Worm (Caenorhabditis elegans) whole organism, L2 larva: Measurements from ENCODE around the gene D2024.18.

Source experiments
- ama-1 ChIP-seq: fragments of 150-350 bp; optimal IDR thresholded peaks from 2 replicates; lab custom pipeline; 2018; ENCODE audit warnings: inconsistent platforms
- blmp-1 ChIP-seq: sonication (generic microtip); optimal IDR thresholded peaks from 2 replicates; lab custom pipeline; 2017; ENCODE audit warnings: missing genetic modification characterization, mild to moderate bottlenecking, missing compliant biosample characterization, antibody characterized with exemption, moderate library complexity; ENCODE audit not compliant: insufficient read depth
- elt-1 ChIP-seq: fragments of 150-350 bp; optimal IDR thresholded peaks from 2 replicates; lab custom pipeline; 2014; ENCODE audit warnings: missing biosample characterization, missing genetic modification characterization
- lin-11 ChIP-seq: fragments of 150-350 bp; sonication (generic microtip); optimal IDR thresholded peaks from 2 replicates; lab custom pipeline; 2014; ENCODE audit warnings: missing biosample characterization, missing genetic modification characterization, inconsistent platforms, mixed read lengths
- lsy-2 ChIP-seq, 2 experiments: fragments of 150-350 bp in 1 of 2; sonication (generic microtip) in 1 of 2; optimal IDR thresholded peaks; 2 replicates each; lab custom pipeline; 2014 to 2017; ENCODE audit warnings: missing biosample characterization in 2 of 2, missing genetic modification characterization in 2 of 2
- mab-5 ChIP-seq: fragments of 150-350 bp; optimal IDR thresholded peaks from 2 replicates; lab custom pipeline; 2014; ENCODE audit warnings: missing biosample characterization, missing genetic modification characterization
- nhr-10 ChIP-seq: sonication (generic microtip); optimal IDR thresholded peaks from 2 replicates; lab custom pipeline; 2017; ENCODE audit warnings: missing biosample characterization, missing genetic modification characterization
- nhr-11 ChIP-seq: fragments of 150-350 bp; optimal IDR thresholded peaks from 2 replicates; lab custom pipeline; 2014; ENCODE audit warnings: missing biosample characterization, missing genetic modification characterization
- nhr-237 ChIP-seq: fragments of 150-350 bp; optimal IDR thresholded peaks from 2 replicates; lab custom pipeline; 2014; ENCODE audit warnings: missing biosample characterization, missing genetic modification characterization
- nhr-25 ChIP-seq: fragments of 150-350 bp; sonication (generic microtip); optimal IDR thresholded peaks from 3 replicates; lab custom pipeline; 2014; ENCODE audit warnings: missing biosample characterization, missing genetic modification characterization
- skn-1 ChIP-seq: sonication (generic microtip); optimal IDR thresholded peaks from 2 replicates; lab custom pipeline; 2017; ENCODE audit warnings: missing biosample characterization, missing genetic modification characterization
- unc-39 ChIP-seq: fragments of 150-350 bp; optimal IDR thresholded peaks from 2 replicates; lab custom pipeline; 2014; ENCODE audit warnings: missing biosample characterization, missing genetic modification characterization
- unc-62 ChIP-seq: fragments of 150-350 bp; optimal IDR thresholded peaks from 2 replicates; lab custom pipeline; 2014; ENCODE audit warnings: missing biosample characterization, missing genetic modification reagents, missing genetic modification characterization
- zag-1 ChIP-seq: fragments of 150-350 bp; optimal IDR thresholded peaks from 2 replicates; lab custom pipeline; 2014; ENCODE audit warnings: missing biosample characterization, missing genetic modification characterization

- TF ChIP-seq ama-1 (no peak), lsy-2 (tag; optimal IDR thresholded peaks at IDR 0.05; lab: Kevin White, UChicago) (no peak), zag-1 (tag; lab: Kevin White, UChicago) (no peak), unc-39 (tag; lab: Kevin White, UChicago) (no peak), nhr-237 (tag; lab: Kevin White, UChicago) (no peak), mab-5 (tag; lab: Kevin White, UChicago) (no peak), blmp-1 (tag; lab: Kevin White, UChicago) (no peak), elt-1 (tag; lab: Kevin White, UChicago) (no peak), nhr-10 (no peak), skn-1 (tag; lab: Kevin White, UChicago) (no peak), nhr-25 (tag; lab: Kevin White, UChicago) (no peak), lin-11 (no peak), nhr-11 (tag; lab: Kevin White, UChicago) (no peak), unc-62 (no peak)
Measured at ce11 chrIV:7230935-7231334, 19.3 kb upstream of the D2024.18 start, which contains the start of gene D2024.4.
